Fruit fly (Drosophila melanogaster) Kc167 (cell line): Measurements from ENCODE around the gene CG6865.

Source experiments
- insv ChIP-seq: fragments of >200 bp; optimal IDR thresholded peaks from 3 replicates; lab custom pipeline; 2018; ENCODE audit warnings: missing external identifiers
- ttk ChIP-seq: sonication (Bioruptor generic); optimal IDR thresholded peaks from 2 replicates; lab custom pipeline; 2017; ENCODE audit warnings: missing external identifiers

DNA sequence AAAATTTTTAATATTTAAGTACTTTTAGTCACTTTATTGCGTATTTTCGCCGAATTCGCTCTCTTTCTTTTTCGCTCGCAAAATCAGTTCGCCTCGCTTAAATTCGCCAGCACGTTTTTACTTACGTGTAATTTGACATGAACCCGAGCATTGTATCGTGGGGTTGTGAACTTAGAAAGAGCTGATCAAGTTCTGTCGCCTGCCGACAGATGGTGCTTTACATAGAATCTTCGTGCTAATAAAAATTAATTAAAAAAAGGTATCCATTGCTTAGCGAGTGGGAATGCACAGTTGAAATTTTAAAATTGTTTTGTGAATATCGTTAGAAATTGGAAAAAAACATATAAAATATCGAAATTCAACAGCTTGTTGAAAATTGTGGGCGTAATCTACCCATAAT lies 15.0 kb upstream of the CG6865 start:
- TF ChIP-seq insv (lab: Kevin White, UChicago) (no peak), ttk (no peak)
